Fruit fly (Drosophila melanogaster): ENCODE data around the gene LSm-4.

Gene LSm-4

DNA sequence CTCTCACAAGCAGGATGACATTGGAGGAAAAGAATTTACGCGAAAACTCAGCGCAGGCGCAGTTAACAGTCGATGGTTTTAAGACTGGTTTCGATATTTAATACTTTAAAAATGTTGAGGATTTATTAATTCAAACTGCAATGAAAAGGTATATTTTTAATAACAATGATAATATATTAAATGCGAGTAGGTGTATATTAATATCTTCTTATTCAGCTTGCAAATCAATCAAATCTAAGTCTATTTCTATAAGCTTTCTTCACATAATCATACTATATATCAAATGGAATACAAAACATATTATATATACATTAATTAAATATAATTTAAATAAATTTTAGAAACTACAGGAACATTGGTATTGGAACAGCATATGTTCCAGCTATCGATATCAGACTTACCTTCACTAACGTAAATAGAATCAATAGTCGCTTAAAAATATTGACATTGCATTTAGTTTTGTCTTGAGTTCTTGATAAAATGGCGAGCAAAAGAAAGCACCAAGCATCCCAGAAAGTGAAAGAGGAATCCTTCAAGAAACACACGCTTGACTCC, 30.7 kb upstream of the LSm-4 start, which contains the start of the genes TBC1D16 and holn1 (continued):
- peak; percentile 55; the same call in 1 of the 3 replicates for TF ChIP-seq row (GFP tag; IDR thresholded peaks at IDR 0.05)
- TF ChIP-seq amos (GFP tag; IDR thresholded peaks at IDR 0.05; ENCODE audit: partially characterized antibody) = peak; percentile 55; the same call in 1 of the 2 replicates
- peak; percentile 45; the same call in 2 of the 3 replicates for TF ChIP-seq CG34224 (GFP tag; IDR thresholded peaks at IDR 0.05; ENCODE audit: partially characterized antibody)
- TF ChIP-seq Bgb (GFP tag; IDR thresholded peaks at IDR 0.05; ENCODE audit: partially characterized antibody) = peak; percentile 42; the same call in 1 of the 2 replicates
- TF ChIP-seq ci (GFP tag; IDR thresholded peaks at IDR 0.05) = no peak
- no peak for TF ChIP-seq pum (GFP tag; optimal IDR thresholded peaks at IDR 0.05)
- 0 out of 2 replicates have a peak, but pooled peaks have one; percentile 25 for TF ChIP-seq Xrp1 (GFP tag; IDR thresholded peaks at IDR 0.05)
- TF ChIP-seq CG30020 (tag; optimal IDR thresholded peaks at IDR 0.05) = peak; percentile 94
- TF ChIP-seq CG11247 (GFP tag; IDR thresholded peaks at IDR 0.05) = no peak
- TF ChIP-seq Sox100B (GFP tag; optimal IDR thresholded peaks at IDR 0.05) = peak; percentile 31
- no peak for TF ChIP-seq CG18619 (GFP tag; optimal IDR thresholded peaks at IDR 0.05)
- no peak for TF ChIP-seq gro (GFP tag; optimal IDR thresholded peaks at IDR 0.05)
- TF ChIP-seq CG10267 (tag; optimal IDR thresholded peaks at IDR 0.05) = peak; percentile 1
- TF ChIP-seq bbx (GFP tag; IDR thresholded peaks at IDR 0.05; ENCODE audit: partially characterized antibody) = peak; percentile 30; the same call in 1 of the 2 replicates
- TF ChIP-seq sr (GFP tag; IDR thresholded peaks at IDR 0.05) = no peak
- peak; percentile 73 for TF ChIP-seq onecut (GFP tag; IDR thresholded peaks at IDR 0.05)
- peak; percentile 75 for TF ChIP-seq Dll (GFP tag; IDR thresholded peaks at IDR 0.05; ENCODE audit: partially characterized antibody)
- TF ChIP-seq pb (GFP tag; optimal IDR thresholded peaks at IDR 0.05) = no peak
- TF ChIP-seq CG9609 (GFP tag; optimal IDR thresholded peaks at IDR 0.05) = no peak
- peak; percentile 5 for TF ChIP-seq phol (tag; optimal IDR thresholded peaks at IDR 0.05)
- TF ChIP-seq repo (GFP tag; optimal IDR thresholded peaks at IDR 0.05) = no peak
- no peak for TF ChIP-seq sug (tag; optimal IDR thresholded peaks at IDR 0.05)
- TF ChIP-seq ems (GFP tag; optimal IDR thresholded peaks at IDR 0.05) = no peak
- TF ChIP-seq nmo (GFP tag; optimal IDR thresholded peaks at IDR 0.05) = peak; percentile 15
- TF ChIP-seq Xbp1 (GFP tag; optimal IDR thresholded peaks at IDR 0.05) = no peak
- peak; percentile 12 for TF ChIP-seq CG17829 (tag; optimal IDR thresholded peaks at IDR 0.05)
- TF ChIP-seq MESR4 (GFP tag; optimal IDR thresholded peaks at IDR 0.05) = no peak
- TF ChIP-seq MBD-R2 (GFP tag; IDR thresholded peaks at IDR 0.05) = peak; percentile 50
- peak; percentile 64 for TF ChIP-seq unc-4 (GFP tag; IDR thresholded peaks at IDR 0.05; ENCODE audit: partially characterized antibody)
- TF ChIP-seq PHDP (tag; optimal IDR thresholded peaks at IDR 0.05) = peak; percentile 23
- TF ChIP-seq CG18262 (tag; optimal IDR thresholded peaks at IDR 0.05) = peak; percentile 29
- TF ChIP-seq tap (tag; optimal IDR thresholded peaks at IDR 0.05) = no peak
- TF ChIP-seq CG6791 (GFP tag; IDR thresholded peaks at IDR 0.05; ENCODE audit: partially characterized antibody) = no peak
- no peak for TF ChIP-seq CG6689 (GFP tag; IDR thresholded peaks at IDR 0.05)
- TF ChIP-seq CG7745 (tag; optimal IDR thresholded peaks at IDR 0.05) = no peak
- no peak for TF ChIP-seq CHES-1-like (GFP tag; optimal IDR thresholded peaks at IDR 0.05)
- no peak for TF ChIP-seq danr (GFP tag; IDR thresholded peaks at IDR 0.05)
- no peak for TF ChIP-seq mirr (GFP tag; optimal IDR thresholded peaks at IDR 0.05)
- TF ChIP-seq Ravus (GFP tag; IDR thresholded peaks at IDR 0.05) = no peak
- no peak for TF ChIP-seq so (GFP tag; IDR thresholded peaks at IDR 0.05)
- peak; percentile 53; the same call in 1 of the 2 replicates for TF ChIP-seq hbn (GFP tag; IDR thresholded peaks at IDR 0.05; ENCODE audit: partially characterized antibody)
- TF ChIP-seq CG13287 (GFP tag; IDR thresholded peaks at IDR 0.05; ENCODE audit: partially characterized antibody) = peak; percentile 78
- peak; percentile 5; the same call in 1 of the 3 replicates for TF ChIP-seq zen2 (GFP tag; IDR thresholded peaks at IDR 0.05; ENCODE audit: partially characterized antibody)
- TF ChIP-seq E2f2 (GFP tag; IDR thresholded peaks at IDR 0.05) = 0 out of 2 replicates have a peak, but pooled peaks have one; percentile 18
- peak; percentile 54 for TF ChIP-seq Dref (GFP tag; IDR thresholded peaks at IDR 0.05)
- TF ChIP-seq pfk (GFP tag; optimal IDR thresholded peaks at IDR 0.05) = peak; percentile 90
- TF ChIP-seq wor (GFP tag; IDR thresholded peaks at IDR 0.05) = no peak
- no peak for TF ChIP-seq CG42726 (GFP tag; IDR thresholded peaks at IDR 0.05; ENCODE audit: partially characterized antibody)
- no peak for TF ChIP-seq CG10979 (tag; optimal IDR thresholded peaks at IDR 0.05)

Data from whole organism, embryonic.